Fruit fly (Drosophila melanogaster) whole organism, embryonic: ENCODE results near the gene msb1l.
A peak's percentile ranks its signal among the peaks of the same experiment; 100 is the strongest.

Source experiments
- ATbp ChIP-seq: fragments of 200-800 bp; sonication (Bioruptor generic); optimal IDR thresholded peaks from 2 replicates; lab custom pipeline; 2017; ENCODE audit warnings: missing biosample characterization, mild to moderate bottlenecking, missing genetic modification characterization, missing genetic modification reagents
- Abd-B ChIP-seq: fragments of 200-800 bp; sonication (Bioruptor generic); optimal IDR thresholded peaks from 2 replicates; lab custom pipeline; 2018; ENCODE audit warnings: missing biosample characterization, mild to moderate bottlenecking, missing genetic modification characterization, moderate library complexity
- Bteb2 ChIP-seq: fragments of 200-800 bp; sonication (Bioruptor generic); optimal IDR thresholded peaks from 2 replicates; lab custom pipeline; 2016; ENCODE audit warnings: missing biosample characterization, missing genetic modification characterization
- CG11085 ChIP-seq: fragments of 200-800 bp; sonication (Bioruptor generic); IDR thresholded peaks from 2 replicates; pipeline ENCODE4 v1.3.6; 2022; ENCODE audit warnings: missing biosample characterization, missing genetic modification characterization
- CG14050 ChIP-seq: fragments of 200-800 bp; sonication (Bioruptor generic); IDR thresholded peaks from 3 replicates; pipeline ENCODE4 v1.3.6; 2022; ENCODE audit warnings: missing biosample characterization, missing genetic modification characterization
- CG17612 ChIP-seq: fragments of 200-800 bp; sonication (Bioruptor generic); IDR thresholded peaks from 2 replicates; pipeline ENCODE4 v1.3.6; 2022; ENCODE audit warnings: missing biosample characterization, missing genetic modification characterization
- CG18476 ChIP-seq: fragments of 200-800 bp; sonication (Bioruptor generic); optimal IDR thresholded peaks from 2 replicates; lab custom pipeline; 2016; ENCODE audit warnings: missing biosample characterization, mild to moderate bottlenecking, missing genetic modification characterization
- CG31365 ChIP-seq: fragments of 200-800 bp; sonication (Bioruptor generic); optimal IDR thresholded peaks from 2 replicates; lab custom pipeline; 2018; ENCODE audit warnings: missing biosample characterization, mild to moderate bottlenecking, missing genetic modification characterization
- CG32767 ChIP-seq: fragments of 200-800 bp; sonication (Bioruptor generic); IDR thresholded peaks from 2 replicates; pipeline ENCODE4 v1.3.6; 2022; ENCODE audit warnings: missing biosample characterization, missing genetic modification characterization
- CG3847 ChIP-seq: fragments of 200-800 bp; sonication (Bioruptor generic); IDR thresholded peaks from 2 replicates; pipeline ENCODE4 v1.3.6; 2022; ENCODE audit warnings: missing biosample characterization, missing genetic modification characterization
- CG4820 ChIP-seq: fragments of 200-800 bp; sonication (Bioruptor generic); optimal IDR thresholded peaks from 3 replicates; lab custom pipeline; 2016; ENCODE audit warnings: missing biosample characterization, missing genetic modification characterization
- CG7357 ChIP-seq: fragments of 200-800 bp; sonication (Bioruptor generic); IDR thresholded peaks from 3 replicates; pipeline ENCODE4 v1.3.6; 2022; ENCODE audit warnings: missing biosample characterization, missing genetic modification characterization
- CHES-1-like ChIP-seq: fragments of 200-800 bp; sonication (Bioruptor generic); optimal IDR thresholded peaks from 2 replicates; lab custom pipeline; 2016; ENCODE audit warnings: missing biosample characterization, missing genetic modification characterization
- Dll ChIP-seq: fragments of 200-800 bp; sonication (Bioruptor generic); IDR thresholded peaks from 4 replicates; pipeline ENCODE4 v1.3.6; 2022; ENCODE audit warnings: missing biosample characterization, missing genetic modification characterization; ENCODE audit not compliant: partially characterized antibody
- Dp ChIP-seq: fragments of 200-800 bp; sonication (Bioruptor generic); optimal IDR thresholded peaks from 2 replicates; lab custom pipeline; 2018; ENCODE audit warnings: missing biosample characterization, mild to moderate bottlenecking, missing genetic modification characterization, moderate library complexity
- Drgx ChIP-seq: fragments of 200-800 bp; sonication (Bioruptor generic); IDR thresholded peaks from 2 replicates; pipeline ENCODE4 v1.3.6; 2022; ENCODE audit warnings: missing biosample characterization, missing genetic modification characterization
- E2f1 ChIP-seq: fragments of 200-800 bp; sonication (Bioruptor generic); IDR thresholded peaks from 2 replicates; pipeline ENCODE4 v1.3.6; 2022; ENCODE audit warnings: missing biosample characterization, missing genetic modification characterization
- Elba2 ChIP-seq: fragments of 200-800 bp; sonication (Bioruptor generic); optimal IDR thresholded peaks from 3 replicates; lab custom pipeline; 2016; ENCODE audit warnings: missing biosample characterization, missing genetic modification characterization
- Ets97D ChIP-seq: fragments of 200-800 bp; sonication (Bioruptor generic); optimal IDR thresholded peaks from 3 replicates; lab custom pipeline; 2016; ENCODE audit warnings: missing biosample characterization, missing genetic modification characterization
- HLHmδ ChIP-seq: fragments of 200-800 bp; sonication (Bioruptor generic); optimal IDR thresholded peaks from 2 replicates; lab custom pipeline; 2018; ENCODE audit warnings: missing biosample characterization, mild to moderate bottlenecking, missing genetic modification characterization, moderate library complexity
- Kr ChIP-seq: fragments of 200-800 bp; sonication (Bioruptor generic); optimal IDR thresholded peaks from 2 replicates; lab custom pipeline; 2017; ENCODE audit warnings: missing biosample characterization, mild to moderate bottlenecking, missing genetic modification characterization
- NC2α ChIP-seq: fragments of 200-800 bp; sonication (Bioruptor generic); optimal IDR thresholded peaks from 2 replicates; lab custom pipeline; 2016; ENCODE audit warnings: missing biosample characterization, missing genetic modification characterization
- Oaz ChIP-seq: fragments of 200-800 bp; sonication (Bioruptor generic); IDR thresholded peaks from 2 replicates; pipeline ENCODE4 v1.3.6; 2022; ENCODE audit warnings: missing biosample characterization, missing genetic modification characterization
- Poxn ChIP-seq: fragments of 200-800 bp; sonication (Bioruptor generic); IDR thresholded peaks from 2 replicates; pipeline ENCODE4 v1.3.6; 2022; ENCODE audit warnings: missing biosample characterization, missing genetic modification characterization
- Ptx1 ChIP-seq: fragments of 200-800 bp; sonication (Bioruptor generic); IDR thresholded peaks from 2 replicates; pipeline ENCODE4 v1.3.6; 2022; ENCODE audit warnings: missing biosample characterization, missing genetic modification characterization
- Sox100B ChIP-seq: fragments of 200-800 bp; sonication (Bioruptor generic); optimal IDR thresholded peaks from 3 replicates; lab custom pipeline; 2018; ENCODE audit warnings: missing biosample characterization, mild to moderate bottlenecking, missing genetic modification characterization
- Taf1 ChIP-seq: fragments of 200-800 bp; sonication (Bioruptor generic); IDR thresholded peaks from 2 replicates; pipeline ENCODE4 v1.3.6; 2022; ENCODE audit warnings: missing biosample characterization, missing genetic modification characterization
- Vsx1 ChIP-seq: fragments of 200-800 bp; sonication (Bioruptor generic); optimal IDR thresholded peaks from 2 replicates; lab custom pipeline; 2017; ENCODE audit warnings: missing biosample characterization, mild to moderate bottlenecking, missing genetic modification characterization, missing genetic modification reagents
- aop ChIP-seq: fragments of 200-800 bp; sonication (Bioruptor generic); IDR thresholded peaks from 2 replicates; pipeline ENCODE4 v1.3.6; 2022; ENCODE audit warnings: missing biosample characterization, missing genetic modification characterization
- chinmo ChIP-seq: fragments of 200-800 bp; sonication (Bioruptor generic); IDR thresholded peaks from 4 replicates; pipeline ENCODE4 v1.3.6; 2022; ENCODE audit warnings: missing biosample characterization, missing genetic modification characterization; ENCODE audit not compliant: partially characterized antibody
- chm ChIP-seq: fragments of 200-800 bp; sonication (Bioruptor generic); IDR thresholded peaks from 2 replicates; pipeline ENCODE4 v1.3.6; 2022; ENCODE audit warnings: missing biosample characterization, missing genetic modification characterization
- corto ChIP-seq: fragments of 200-800 bp; sonication (Bioruptor generic); optimal IDR thresholded peaks from 2 replicates; lab custom pipeline; 2016; ENCODE audit warnings: missing biosample characterization, mild to moderate bottlenecking, missing genetic modification characterization, moderate library complexity
- crol ChIP-seq: fragments of 200-800 bp; sonication (Bioruptor generic); IDR thresholded peaks from 2 replicates; pipeline ENCODE4 v1.3.6; 2022; ENCODE audit warnings: missing biosample characterization, missing genetic modification characterization
- emc ChIP-seq: fragments of 200-800 bp; sonication (Bioruptor generic); optimal IDR thresholded peaks from 2 replicates; lab custom pipeline; 2016; ENCODE audit warnings: missing biosample characterization, missing genetic modification characterization
- ewg ChIP-seq: fragments of 200-800 bp; sonication (Bioruptor generic); optimal IDR thresholded peaks from 3 replicates; lab custom pipeline; 2017; ENCODE audit warnings: mild to moderate bottlenecking, missing biosample characterization, missing genetic modification reagents, missing genetic modification characterization
- gcm2 ChIP-seq: fragments of 200-800 bp; sonication (Bioruptor generic); optimal IDR thresholded peaks from 2 replicates; lab custom pipeline; 2016; ENCODE audit warnings: missing biosample characterization, missing genetic modification characterization
- hbn ChIP-seq: fragments of 200-800 bp; sonication (Bioruptor generic); IDR thresholded peaks from 2 replicates; pipeline ENCODE4 v1.3.6; 2022; ENCODE audit warnings: missing biosample characterization, missing genetic modification characterization; ENCODE audit not compliant: partially characterized antibody
- inv ChIP-seq: fragments of 200-800 bp; sonication (Bioruptor generic); IDR thresholded peaks from 2 replicates; pipeline ENCODE4 v1.3.6; 2022; ENCODE audit warnings: missing biosample characterization, missing genetic modification characterization; ENCODE audit not compliant: partially characterized antibody
- kay ChIP-seq: fragments of 200-800 bp; sonication (Bioruptor generic); optimal IDR thresholded peaks from 2 replicates; lab custom pipeline; 2016; ENCODE audit warnings: missing biosample characterization, missing genetic modification characterization
- klu ChIP-seq: fragments of 200-800 bp; sonication (Bioruptor generic); IDR thresholded peaks from 2 replicates; pipeline ENCODE4 v1.3.6; 2022; ENCODE audit warnings: missing biosample characterization, missing genetic modification characterization
- luna ChIP-seq: fragments of 200-800 bp; sonication (Bioruptor generic); optimal IDR thresholded peaks from 2 replicates; lab custom pipeline; 2016; ENCODE audit warnings: missing biosample characterization, missing genetic modification characterization
- mirr ChIP-seq: fragments of 200-800 bp; sonication (Bioruptor generic); optimal IDR thresholded peaks from 3 replicates; lab custom pipeline; 2018; ENCODE audit warnings: missing biosample characterization, mild to moderate bottlenecking, missing genetic modification characterization
- prd ChIP-seq, 3 experiments: fragments of >200 bp in 2 of 3; fragments of 200-800 bp in 1 of 3; sonication (Bioruptor generic) in 1 of 3; optimal IDR thresholded peaks in 2 of 3; IDR thresholded peaks in 1 of 3; 2 replicates in 2 of 3; 3 replicates in 1 of 3; pipeline versions ENCODE4 v1.3.6 to Lab custom; 2017 to 2022; ENCODE audit warnings: missing biosample characterization in 1 of 3, missing genetic modification characterization in 1 of 3
- pros ChIP-seq: fragments of 200-800 bp; sonication (Bioruptor generic); optimal IDR thresholded peaks from 3 replicates; lab custom pipeline; 2019; ENCODE audit warnings: missing biosample characterization, mild to moderate bottlenecking, missing genetic modification characterization, moderate library complexity
- salm ChIP-seq: fragments of 200-800 bp; sonication (Bioruptor generic); optimal IDR thresholded peaks from 2 replicates; lab custom pipeline; 2018; ENCODE audit warnings: missing biosample characterization, mild to moderate bottlenecking, missing genetic modification characterization
- sd ChIP-seq: fragments of 200-800 bp; sonication (Bioruptor generic); optimal IDR thresholded peaks from 3 replicates; lab custom pipeline; 2018; ENCODE audit warnings: missing biosample characterization, mild to moderate bottlenecking, missing genetic modification characterization, moderate library complexity
- vfl ChIP-seq: fragments of 200-800 bp; sonication (Bioruptor generic); optimal IDR thresholded peaks from 2 replicates; lab custom pipeline; 2016; ENCODE audit warnings: missing biosample characterization, missing genetic modification characterization
- zf30C ChIP-seq: fragments of 200-800 bp; sonication (Bioruptor generic); optimal IDR thresholded peaks from 3 replicates; lab custom pipeline; 2018; ENCODE audit warnings: missing biosample characterization, mild to moderate bottlenecking, missing genetic modification characterization

Gene msb1l

DNA sequence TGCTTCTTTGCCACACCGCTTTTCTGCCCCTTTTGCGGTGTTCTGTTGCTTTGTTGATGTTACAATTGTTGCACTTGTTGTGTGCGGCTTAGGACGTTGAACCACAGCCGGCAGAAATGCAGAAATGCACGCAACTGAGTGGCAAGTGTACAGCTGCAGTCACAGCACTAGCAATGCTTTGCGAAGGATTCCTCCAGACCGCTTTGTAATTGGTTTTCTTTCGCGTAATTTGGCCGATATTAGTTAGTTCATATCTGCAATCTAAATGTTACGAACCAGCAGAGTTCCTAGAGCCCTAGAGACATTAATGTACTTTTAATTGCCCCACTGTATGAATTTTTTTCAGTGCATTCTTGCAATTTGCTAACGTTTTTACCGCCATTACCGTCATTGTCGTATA is 3.1 kb upstream of the msb1l start:
- TF ChIP-seq CG31365 (tag; lab: Kevin White, UChicago) (no peak), Sox100B (no peak), E2f1 (GFP tag; lab: Robert Waterston, UW) (0 out of 2 replicates have a peak, but pooled peaks have one; percentile 16), zf30C (GFP tag; lab: Kevin White, UChicago) (peak; percentile 6), Drgx (GFP tag; lab: Robert Waterston, UW) (0 out of 2 replicates have a peak, but pooled peaks have one; percentile 15)

- peak; percentile 85 for TF ChIP-seq ewg (GFP tag; lab: Kevin White, UChicago)
- no peak for TF ChIP-seq CG14050 (GFP tag; lab: Robert Waterston, UW)
- TF ChIP-seq prd (optimal IDR thresholded peaks at IDR 0.05; lab: Kevin White, UChicago): no peak
- TF ChIP-seq prd (GFP tag; IDR thresholded peaks at IDR 0.05; lab: Robert Waterston, UW): no peak
- TF ChIP-seq CG4820 (GFP tag; lab: Kevin White, UChicago): no peak
- TF ChIP-seq mirr: peak; percentile 35
- no peak for TF ChIP-seq Vsx1
- TF ChIP-seq aop (GFP tag; lab: Robert Waterston, UW): peak; percentile 88
- TF ChIP-seq pros (GFP tag; lab: Kevin White, UChicago): peak; percentile 78
- peak; percentile 99 for TF ChIP-seq crol (GFP tag; lab: Robert Waterston, UW)
- no peak for TF ChIP-seq salm
- no peak; the same call in 2 of the 4 replicates for TF ChIP-seq Dll (GFP tag; lab: Robert Waterston, UW)
- TF ChIP-seq CG11085 (GFP tag; lab: Robert Waterston, UW): no peak
- no peak for TF ChIP-seq Kr (GFP tag; lab: Kevin White, UChicago)
- peak; percentile 100 for TF ChIP-seq chinmo (GFP tag; lab: Robert Waterston, UW)
- TF ChIP-seq HLHmδ: peak; percentile 92
- TF ChIP-seq klu (GFP tag; lab: Robert Waterston, UW): no peak
- TF ChIP-seq CG18476 (GFP tag; lab: Kevin White, UChicago): no peak
- TF ChIP-seq Poxn: no peak
- no peak for TF ChIP-seq CG3847 (GFP tag; lab: Robert Waterston, UW)
- TF ChIP-seq hbn: peak; percentile 25; the same call in 1 of the 2 replicates
- no peak for TF ChIP-seq chm (GFP tag; lab: Robert Waterston, UW)
- no peak for TF ChIP-seq luna
- TF ChIP-seq sd (tag; lab: Kevin White, UChicago): peak; percentile 86
- no peak for TF ChIP-seq NC2α
- TF ChIP-seq Ets97D (GFP tag; lab: Kevin White, UChicago): no peak
- TF ChIP-seq vfl: no peak
- TF ChIP-seq Abd-B (GFP tag; lab: Kevin White, UChicago): peak; percentile 52
- TF ChIP-seq CG7357 (GFP tag; lab: Robert Waterston, UW): no peak
- no peak for TF ChIP-seq CG17612 (GFP tag; lab: Robert Waterston, UW)
- no peak for TF ChIP-seq CHES-1-like (GFP tag; lab: Kevin White, UChicago)
- no peak for TF ChIP-seq kay (GFP tag; lab: Kevin White, UChicago)
- no peak for TF ChIP-seq Drgx (GFP tag; lab: Robert Waterston, UW)
- TF ChIP-seq gcm2 (GFP tag; lab: Kevin White, UChicago): no peak
- TF ChIP-seq Oaz (GFP tag; lab: Robert Waterston, UW): no peak
- peak; percentile 58; the same call in 1 of the 2 replicates for TF ChIP-seq CG32767 (GFP tag; lab: Robert Waterston, UW)
- TF ChIP-seq Taf1: no peak
- TF ChIP-seq Ptx1 (GFP tag; lab: Robert Waterston, UW): no peak
- no peak for TF ChIP-seq corto
- no peak for TF ChIP-seq Bteb2
- TF ChIP-seq ATbp (GFP tag; lab: Kevin White, UChicago): peak; percentile 3
- TF ChIP-seq Dp (GFP tag; lab: Kevin White, UChicago): no peak
- no peak for TF ChIP-seq emc
- peak; percentile 27; the same call in 1 of the 2 replicates for TF ChIP-seq inv (GFP tag; lab: Robert Waterston, UW)
- no peak for TF ChIP-seq Elba2 (GFP tag; lab: Kevin White, UChicago)
Observed at dm6 chr2L:19574959-19575625, 2.4 kb upstream of the msb1l start.
